Worm (Caenorhabditis elegans) whole organism, late embryonic: Measurements from ENCODE around the gene vha-2.

Experiments
- K02D7.2 ChIP-seq: sonication (generic microtip); optimal IDR thresholded peaks from 2 replicates; lab custom pipeline; 2017; ENCODE audit warnings: mild to moderate bottlenecking, missing genetic modification characterization, missing compliant biosample characterization
- Y22D7AL.16 ChIP-seq: sonication (generic microtip); optimal IDR thresholded peaks from 2 replicates; lab custom pipeline; 2016; ENCODE audit warnings: missing genetic modification characterization, missing compliant biosample characterization
- ama-1 ChIP-seq: fragments of 150-350 bp; optimal IDR thresholded peaks from 2 replicates; lab custom pipeline; 2014
- ceh-14 ChIP-seq: sonication (generic microtip); optimal IDR thresholded peaks from 2 replicates; lab custom pipeline; 2016; ENCODE audit warnings: missing genotype, missing genetic modification characterization, missing compliant biosample characterization
- ceh-18 ChIP-seq: sonication (generic microtip); optimal IDR thresholded peaks from 2 replicates; lab custom pipeline; 2016; ENCODE audit warnings: missing genetic modification characterization, missing compliant biosample characterization
- ceh-22 ChIP-seq: sonication (generic microtip); optimal IDR thresholded peaks from 2 replicates; lab custom pipeline; 2017; ENCODE audit warnings: missing biosample characterization, missing genetic modification characterization
- ceh-30 ChIP-seq: fragments of 150-350 bp; optimal IDR thresholded peaks from 2 replicates; lab custom pipeline; 2014; ENCODE audit warnings: missing biosample characterization, missing genetic modification characterization
- ceh-31 ChIP-seq: sonication (generic microtip); optimal IDR thresholded peaks from 2 replicates; lab custom pipeline; 2016; ENCODE audit warnings: missing genetic modification characterization, missing compliant biosample characterization
- ceh-34 ChIP-seq: sonication (generic microtip); optimal IDR thresholded peaks from 2 replicates; lab custom pipeline; 2016; ENCODE audit warnings: mild to moderate bottlenecking, missing genetic modification characterization, missing compliant biosample characterization
- ceh-9 ChIP-seq: sonication (generic microtip); optimal IDR thresholded peaks from 2 replicates; lab custom pipeline; 2016; ENCODE audit warnings: mild to moderate bottlenecking, missing genetic modification characterization, inconsistent platforms, missing compliant biosample characterization
- che-1 ChIP-seq: sonication (generic microtip); optimal IDR thresholded peaks from 2 replicates; lab custom pipeline; 2016; ENCODE audit warnings: mild to moderate bottlenecking, missing genetic modification characterization, missing compliant biosample characterization
- dmd-4 ChIP-seq: sonication (generic microtip); optimal IDR thresholded peaks from 2 replicates; lab custom pipeline; 2016; ENCODE audit warnings: borderline replicate concordance, missing genetic modification characterization, missing compliant biosample characterization
- elt-2 ChIP-seq: sonication (generic microtip); optimal IDR thresholded peaks from 2 replicates; lab custom pipeline; 2016; ENCODE audit warnings: missing genetic modification reagents, missing genetic modification characterization, missing compliant biosample characterization
- elt-4 ChIP-seq: sonication (generic microtip); optimal IDR thresholded peaks from 2 replicates; lab custom pipeline; 2016; ENCODE audit warnings: missing genetic modification characterization, missing compliant biosample characterization
- eyg-1 ChIP-seq: sonication (generic microtip); optimal IDR thresholded peaks from 2 replicates; lab custom pipeline; 2016; ENCODE audit warnings: missing genotype, missing genetic modification characterization, missing compliant biosample characterization
- fax-1 ChIP-seq: sonication (generic microtip); optimal IDR thresholded peaks from 2 replicates; lab custom pipeline; 2016; ENCODE audit warnings: missing genotype, missing genetic modification characterization, missing compliant biosample characterization
- fkh-10 ChIP-seq: fragments of 150-350 bp; optimal IDR thresholded peaks from 2 replicates; lab custom pipeline; 2014; ENCODE audit warnings: missing biosample characterization, missing genetic modification reagents, missing genetic modification characterization
- hlh-13 ChIP-seq: fragments of 200-800 bp; sonication (Bioruptor generic); optimal IDR thresholded peaks from 2 replicates; lab custom pipeline; 2018; ENCODE audit warnings: mild to moderate bottlenecking, missing genetic modification characterization, missing compliant biosample characterization
- lim-6 ChIP-seq: sonication (generic microtip); optimal IDR thresholded peaks from 2 replicates; lab custom pipeline; 2016; ENCODE audit warnings: missing genetic modification characterization, missing compliant biosample characterization
- lin-11 ChIP-seq: fragments of 200-800 bp; sonication (Bioruptor generic); optimal IDR thresholded peaks from 2 replicates; lab custom pipeline; 2018; ENCODE audit warnings: mild to moderate bottlenecking, missing genetic modification characterization, missing compliant biosample characterization
- nfya-1 ChIP-seq: sonication (generic microtip); optimal IDR thresholded peaks from 2 replicates; lab custom pipeline; 2017; ENCODE audit warnings: missing genetic modification characterization, mild to moderate bottlenecking, missing compliant biosample characterization, antibody characterized with exemption, moderate library complexity
- odd-2 ChIP-seq: sonication (generic microtip); optimal IDR thresholded peaks from 2 replicates; lab custom pipeline; 2017; ENCODE audit warnings: antibody characterized with exemption, mild to moderate bottlenecking, missing genetic modification characterization, missing compliant biosample characterization
- pat-9 ChIP-seq: fragments of 200-800 bp; sonication (Bioruptor generic); optimal IDR thresholded peaks from 2 replicates; lab custom pipeline; 2018; ENCODE audit warnings: mild to moderate bottlenecking, missing genetic modification characterization, moderate library complexity, missing compliant biosample characterization
- pax-1 ChIP-seq: fragments of 150-350 bp; optimal IDR thresholded peaks from 2 replicates; lab custom pipeline; 2014; ENCODE audit warnings: missing biosample characterization, missing genetic modification characterization
- pha-2 ChIP-seq: sonication (generic microtip); optimal IDR thresholded peaks from 2 replicates; lab custom pipeline; 2017; ENCODE audit warnings: mild to moderate bottlenecking, missing genetic modification characterization, missing compliant biosample characterization
- pros-1 ChIP-seq: fragments of 150-350 bp; optimal IDR thresholded peaks from 2 replicates; lab custom pipeline; 2014; ENCODE audit warnings: missing biosample characterization, missing genetic modification reagents, missing genetic modification characterization
- rnt-1 ChIP-seq: sonication (generic microtip); optimal IDR thresholded peaks from 2 replicates; lab custom pipeline; 2016; ENCODE audit warnings: missing genetic modification characterization, missing compliant biosample characterization
- sox-2 ChIP-seq: fragments of 200-800 bp; sonication (Bioruptor generic); IDR thresholded peaks from 2 replicates; pipeline ENCODE4 v1.3.6; 2022; ENCODE audit warnings: missing genetic modification reagents, missing genetic modification characterization, missing compliant biosample characterization
- ttx-3 ChIP-seq: sonication (generic microtip); optimal IDR thresholded peaks from 2 replicates; lab custom pipeline; 2016; ENCODE audit warnings: missing genetic modification reagents, missing genetic modification characterization, missing compliant biosample characterization
- unc-3 ChIP-seq, 2 experiments: fragments of 200-800 bp in 1 of 2; sonication (Bioruptor generic) in 1 of 2; sonication (generic microtip) in 1 of 2; conservative IDR thresholded peaks in 1 of 2; optimal IDR thresholded peaks in 1 of 2; 2 replicates each; pipeline versions ENCODE4 v1.3.6 to Lab custom; 2016 to 2022; ENCODE audit warnings: missing compliant biosample characterization in 2 of 2, missing genetic modification characterization in 2 of 2, missing genetic modification reagents in 1 of 2
- unc-42 ChIP-seq: sonication (generic microtip); optimal IDR thresholded peaks from 2 replicates; lab custom pipeline; 2016; ENCODE audit warnings: missing genotype, missing genetic modification characterization, missing compliant biosample characterization
- unc-86 ChIP-seq: sonication (generic microtip); optimal IDR thresholded peaks from 2 replicates; lab custom pipeline; 2016; ENCODE audit warnings: missing genetic modification characterization, missing compliant biosample characterization
- zip-5 ChIP-seq: sonication (generic microtip); optimal IDR thresholded peaks from 2 replicates; lab custom pipeline; 2016; ENCODE audit warnings: missing genetic modification characterization, missing compliant biosample characterization

vha-2 gene

ce11 chrIII:9780665-9781304 lies 1.2 kb upstream of the vha-2 start, which contains the start of gene vha-1 (continued):
- TF ChIP-seq lim-6 (tag; lab: Kevin White, UChicago) (no peak), ceh-9 (no peak), fax-1 (no peak), pax-1 (tag; lab: Kevin White, UChicago) (no peak), ttx-3 (tag; lab: Kevin White, UChicago) (peak; percentile 2), dmd-4 (tag; lab: Kevin White, UChicago) (no peak), che-1 (no peak), fkh-10 (no peak), K02D7.2 (no peak), lin-11 (tag; lab: Kevin White, UChicago) (no peak), odd-2 (no peak), hlh-13 (GFP tag; lab: Kevin White, UChicago) (no peak), unc-42 (tag; lab: Kevin White, UChicago) (peak; percentile 44), pros-1 (no peak), ceh-34 (tag; lab: Kevin White, UChicago) (peak; percentile 31), ama-1 (lab: Kevin White, UChicago) (peak; percentile 24), elt-4 (tag; lab: Kevin White, UChicago) (no peak)
- TF ChIP-seq, all 69 proteins: peak for 19

- TF ChIP-seq unc-3 (GFP tag; conservative IDR thresholded peaks at IDR 0.05; lab: Robert Waterston, UW) = no peak
- TF ChIP-seq unc-3 (tag; optimal IDR thresholded peaks at IDR 0.05; lab: Kevin White, UChicago) = no peak
- no peak for TF ChIP-seq ceh-22 (tag; lab: Kevin White, UChicago)
- TF ChIP-seq lin-11 (tag; lab: Kevin White, UChicago) = no peak
- no peak for TF ChIP-seq pax-1 (tag; lab: Kevin White, UChicago)
- TF ChIP-seq nfya-1 = no peak
- TF ChIP-seq fax-1 = no peak
- TF ChIP-seq unc-86 = no peak
- TF ChIP-seq hlh-13 (GFP tag; lab: Kevin White, UChicago) = no peak
- TF ChIP-seq sox-2 (GFP tag; lab: Robert Waterston, UW) = no peak
- TF ChIP-seq rnt-1 (tag; lab: Kevin White, UChicago) = no peak
- no peak for TF ChIP-seq pat-9 (tag; lab: Kevin White, UChicago)
- TF ChIP-seq ceh-14 (tag; lab: Kevin White, UChicago) = no peak
- no peak for TF ChIP-seq ama-1 (lab: Kevin White, UChicago)
- no peak for TF ChIP-seq elt-4 (tag; lab: Kevin White, UChicago)
- no peak for TF ChIP-seq ceh-31 (tag; lab: Kevin White, UChicago)
- TF ChIP-seq zip-5 (tag; lab: Kevin White, UChicago) = no peak
- no peak for TF ChIP-seq pha-2 (tag; lab: Kevin White, UChicago)
- TF ChIP-seq eyg-1 (tag; lab: Kevin White, UChicago) = no peak
- TF ChIP-seq Y22D7AL.16 (tag; lab: Kevin White, UChicago) = no peak
Observed at ce11 chrIII:9782483-9783081, 618 bp downstream of the vha-2 start, which contains the start of gene R10E11.6. Gene R10E11.6, plus strand, starts transcription at chrIII:9783006.

- TF ChIP-seq unc-86 = no peak
- no peak for TF ChIP-seq zip-5 (tag; lab: Kevin White, UChicago)
- TF ChIP-seq ceh-18 = no peak
Observed at ce11 chrIII:9783133-9783590, 1.2 kb downstream of the vha-2 start.

ce11 chrIII:9786776-9787175 lies 4.8 kb downstream of the vha-2 start:
- TF ChIP-seq elt-2 (tag; lab: Kevin White, UChicago) (peak; percentile 79), ceh-30 (tag; lab: Kevin White, UChicago) (no peak)
